Fruit fly (Drosophila melanogaster): ENCODE data around the gene yip2.
A peak's percentile ranks its signal among the peaks of the same experiment; 100 is the strongest.

The yip2 gene

dm6 chr2L:9956993-9957652 is 42.1 kb downstream of the yip2 start, which contains the start of the genes CG4658 and CG5846 (continued):
- TF ChIP-seq H2.0 (GFP tag; IDR thresholded peaks at IDR 0.05), result peak; percentile 91
- TF ChIP-seq Tbp (GFP tag; optimal IDR thresholded peaks at IDR 0.05), result no peak
- TF ChIP-seq CG11723 (GFP tag; optimal IDR thresholded peaks at IDR 0.05), result peak; percentile 80
- TF ChIP-seq gro (GFP tag; optimal IDR thresholded peaks at IDR 0.05), result peak; percentile 52
- TF ChIP-seq CG14710 (tag; optimal IDR thresholded peaks at IDR 0.05), result peak; percentile 96
- no peak for TF ChIP-seq CG7963 (GFP tag; IDR thresholded peaks at IDR 0.05; ENCODE audit: partially characterized antibody)
- peak; percentile 86 for TF ChIP-seq CG5953 (GFP tag; IDR thresholded peaks at IDR 0.05)
- no peak for TF ChIP-seq sc (optimal IDR thresholded peaks at IDR 0.05)
- TF ChIP-seq sc (GFP tag; optimal IDR thresholded peaks at IDR 0.05), result peak; percentile 82
- peak; percentile 98 for TF ChIP-seq CG12391 (tag; optimal IDR thresholded peaks at IDR 0.05)
- peak; percentile 45 for TF ChIP-seq CG6654 (GFP tag; optimal IDR thresholded peaks at IDR 0.05)
- peak; percentile 94 for TF ChIP-seq Fer3 (tag; optimal IDR thresholded peaks at IDR 0.05)
- TF ChIP-seq ac (GFP tag; optimal IDR thresholded peaks at IDR 0.05), result peak; percentile 56
- peak; percentile 78 for TF ChIP-seq Gsc (GFP tag; IDR thresholded peaks at IDR 0.05)
- TF ChIP-seq CG10565 (GFP tag; optimal IDR thresholded peaks at IDR 0.05), result peak; percentile 52
- peak; percentile 75 for TF ChIP-seq CG4854 (GFP tag; optimal IDR thresholded peaks at IDR 0.05)
- TF ChIP-seq CG3726 (GFP tag; IDR thresholded peaks at IDR 0.05), result peak; percentile 94
- TF ChIP-seq CG13624 (GFP tag; optimal IDR thresholded peaks at IDR 0.05), result peak; percentile 81
- no peak for TF ChIP-seq ash1 (GFP tag; optimal IDR thresholded peaks at IDR 0.05)
- TF ChIP-seq Doc3 (GFP tag; IDR thresholded peaks at IDR 0.05; ENCODE audit: partially characterized antibody), result no peak
- peak; percentile 90 for TF ChIP-seq CG18476 (GFP tag; optimal IDR thresholded peaks at IDR 0.05)
- TF ChIP-seq CG2875 (GFP tag; optimal IDR thresholded peaks at IDR 0.05), result peak; percentile 84
- TF ChIP-seq CG9609 (GFP tag; optimal IDR thresholded peaks at IDR 0.05), result peak; percentile 64
- TF ChIP-seq sim (GFP tag; IDR thresholded peaks at IDR 0.05), result peak; percentile 93
- TF ChIP-seq CG13775 (GFP tag; optimal IDR thresholded peaks at IDR 0.05), result peak; percentile 93
- peak; percentile 83 for TF ChIP-seq CG33557 (GFP tag; optimal IDR thresholded peaks at IDR 0.05)
- no peak for TF ChIP-seq sima (GFP tag; optimal IDR thresholded peaks at IDR 0.05)
- peak; percentile 92 for TF ChIP-seq CG14014 (GFP tag; IDR thresholded peaks at IDR 0.05)
- TF ChIP-seq lola (GFP tag; optimal IDR thresholded peaks at IDR 0.05), result peak in 1 of 3 experiments; percentile 94
- TF ChIP-seq unpg (GFP tag; optimal IDR thresholded peaks at IDR 0.05), result peak; percentile 97
- peak; percentile 96 for TF ChIP-seq CG32767 (GFP tag; IDR thresholded peaks at IDR 0.05)
- peak; percentile 94 for TF ChIP-seq CG7271 (tag; optimal IDR thresholded peaks at IDR 0.05)
- peak; percentile 86 for TF ChIP-seq CG15011 (GFP tag; optimal IDR thresholded peaks at IDR 0.05)
- peak; percentile 89 for TF ChIP-seq CG8290 (GFP tag; optimal IDR thresholded peaks at IDR 0.05)
- TF ChIP-seq CG8290 (tag; optimal IDR thresholded peaks at IDR 0.05), result no peak
- TF ChIP-seq Eip74EF (GFP tag; optimal IDR thresholded peaks at IDR 0.05), result peak in 1 of 2 experiments; percentile 93
- TF ChIP-seq Ets65A (GFP tag), result peak; percentile 89
- TF ChIP-seq CG9797 (GFP tag; optimal IDR thresholded peaks at IDR 0.05), result peak; percentile 77
- peak; percentile 98 for TF ChIP-seq tgo (GFP tag; IDR thresholded peaks at IDR 0.05)
- peak; percentile 74 to 96 for TF ChIP-seq Hr51 (GFP tag; optimal IDR thresholded peaks at IDR 0.05)
- TF ChIP-seq gcm2 (GFP tag; optimal IDR thresholded peaks at IDR 0.05), result peak; percentile 25
- no peak for TF ChIP-seq abd-A (tag; optimal IDR thresholded peaks at IDR 0.05)
- TF ChIP-seq Chrac-16 (GFP tag; optimal IDR thresholded peaks at IDR 0.05), result peak; percentile 96
- TF ChIP-seq sqz (GFP tag; optimal IDR thresholded peaks at IDR 0.05), result peak; percentile 79
- TF ChIP-seq CG6765 (GFP tag; optimal IDR thresholded peaks at IDR 0.05), result peak; percentile 63
- TF ChIP-seq vvl (GFP tag; IDR thresholded peaks at IDR 0.05), result peak; percentile 98
- TF ChIP-seq chn (GFP tag; optimal IDR thresholded peaks at IDR 0.05), result peak; percentile 79
- peak; percentile 77 for TF ChIP-seq kah (GFP tag; optimal IDR thresholded peaks at IDR 0.05)
- TF ChIP-seq dan (GFP tag; IDR thresholded peaks at IDR 0.05), result peak; percentile 50; the same call in 1 of the 2 replicates
- peak; percentile 97 for TF ChIP-seq CG6689 (GFP tag; IDR thresholded peaks at IDR 0.05)

Measured in whole organism, embryonic.